Fruit fly (Drosophila melanogaster) whole organism, embryonic: ENCODE results near the gene TotX.
A peak's percentile ranks its signal among the peaks of the same experiment; 100 is the strongest.

Experiments used
- ATbp ChIP-seq: fragments of 200-800 bp; sonication (Bioruptor generic); optimal IDR thresholded peaks from 2 replicates; lab custom pipeline; 2017; ENCODE audit warnings: missing biosample characterization, mild to moderate bottlenecking, missing genetic modification characterization, missing genetic modification reagents
- B-H2 ChIP-seq: fragments of 200-800 bp; sonication (Bioruptor generic); optimal IDR thresholded peaks from 2 replicates; lab custom pipeline; 2018; ENCODE audit warnings: missing biosample characterization, mild to moderate bottlenecking, missing genetic modification characterization
- CG10543 ChIP-seq: fragments of 200-800 bp; sonication (Bioruptor generic); optimal IDR thresholded peaks from 3 replicates; lab custom pipeline; 2017; ENCODE audit warnings: missing biosample characterization, mild to moderate bottlenecking, missing genetic modification characterization, moderate library complexity
- CG11456 ChIP-seq: fragments of 200-800 bp; sonication (Bioruptor generic); IDR thresholded peaks from 3 replicates; pipeline ENCODE4 v1.3.6; 2022; ENCODE audit warnings: missing biosample characterization, missing genetic modification characterization
- CG11504 ChIP-seq: fragments of 200-800 bp; sonication (Bioruptor generic); optimal IDR thresholded peaks from 3 replicates; lab custom pipeline; 2019; ENCODE audit warnings: missing biosample characterization, mild to moderate bottlenecking, missing genetic modification characterization, moderate library complexity
- CG12104 ChIP-seq: fragments of 200-800 bp; sonication (Bioruptor generic); optimal IDR thresholded peaks from 3 replicates; lab custom pipeline; 2016; ENCODE audit warnings: missing biosample characterization, missing genetic modification characterization
- CG13894 ChIP-seq: fragments of 200-800 bp; sonication (Bioruptor generic); optimal IDR thresholded peaks from 3 replicates; lab custom pipeline; 2018; ENCODE audit warnings: missing biosample characterization, mild to moderate bottlenecking, missing genetic modification characterization, moderate library complexity
- CG14014 ChIP-seq: fragments of 200-800 bp; sonication (Bioruptor generic); IDR thresholded peaks from 2 replicates; pipeline ENCODE4 v1.3.6; 2022; ENCODE audit warnings: missing biosample characterization, missing genetic modification characterization
- CG14710 ChIP-seq: fragments of 200-800 bp; sonication (Bioruptor generic); optimal IDR thresholded peaks from 3 replicates; lab custom pipeline; 2019; ENCODE audit warnings: missing biosample characterization, mild to moderate bottlenecking, missing genetic modification characterization, moderate library complexity
- CG15479 ChIP-seq: fragments of 200-800 bp; sonication (Bioruptor generic); optimal IDR thresholded peaks from 3 replicates; lab custom pipeline; 2019; ENCODE audit warnings: missing biosample characterization, mild to moderate bottlenecking, missing genetic modification characterization, moderate library complexity
- CG1647 ChIP-seq: fragments of 200-800 bp; sonication (Bioruptor generic); optimal IDR thresholded peaks from 3 replicates; lab custom pipeline; 2016; ENCODE audit warnings: missing biosample characterization, missing genetic modification characterization
- CG16779 ChIP-seq: fragments of 200-800 bp; sonication (Bioruptor generic); IDR thresholded peaks from 2 replicates; pipeline ENCODE4 v1.3.6; 2022; ENCODE audit warnings: missing biosample characterization, missing genetic modification characterization
- CG16815 ChIP-seq: fragments of 200-800 bp; sonication (Bioruptor generic); optimal IDR thresholded peaks from 3 replicates; lab custom pipeline; 2017; ENCODE audit warnings: missing biosample characterization, mild to moderate bottlenecking, missing genetic modification characterization
- CG17186 ChIP-seq: fragments of 200-800 bp; sonication (Bioruptor generic); optimal IDR thresholded peaks from 3 replicates; lab custom pipeline; 2017; ENCODE audit warnings: missing biosample characterization, missing genetic modification reagents, missing genetic modification characterization
- CG17912 ChIP-seq: fragments of 200-800 bp; sonication (Bioruptor generic); optimal IDR thresholded peaks from 2 replicates; lab custom pipeline; 2018; ENCODE audit warnings: missing biosample characterization, mild to moderate bottlenecking, missing genetic modification characterization
- CG2199 ChIP-seq: fragments of 200-800 bp; sonication (Bioruptor generic); IDR thresholded peaks from 3 replicates; pipeline ENCODE4 v1.3.6; 2022; ENCODE audit warnings: missing biosample characterization, missing genetic modification characterization
- CG32532 ChIP-seq: fragments of 200-800 bp; sonication (Bioruptor generic); IDR thresholded peaks from 2 replicates; pipeline ENCODE4 v1.3.6; 2022; ENCODE audit warnings: missing biosample characterization, missing genetic modification characterization
- CG4617 ChIP-seq: fragments of 200-800 bp; sonication (Bioruptor generic); optimal IDR thresholded peaks from 3 replicates; lab custom pipeline; 2016; ENCODE audit warnings: missing biosample characterization, missing genetic modification characterization, borderline replicate concordance
- CG5245 ChIP-seq: fragments of 200-800 bp; sonication (Bioruptor generic); optimal IDR thresholded peaks from 3 replicates; lab custom pipeline; 2016; ENCODE audit warnings: missing biosample characterization, missing genetic modification characterization
- CG7271 ChIP-seq: fragments of 200-800 bp; sonication (Bioruptor generic); optimal IDR thresholded peaks from 2 replicates; lab custom pipeline; 2018; ENCODE audit warnings: missing biosample characterization, mild to moderate bottlenecking, missing genetic modification characterization, moderate library complexity
- CG8944 ChIP-seq: fragments of 200-800 bp; sonication (Bioruptor generic); optimal IDR thresholded peaks from 3 replicates; lab custom pipeline; 2016; ENCODE audit warnings: missing biosample characterization, missing genetic modification characterization
- Dll ChIP-seq: fragments of 200-800 bp; sonication (Bioruptor generic); IDR thresholded peaks from 4 replicates; pipeline ENCODE4 v1.3.6; 2022; ENCODE audit warnings: missing biosample characterization, missing genetic modification characterization; ENCODE audit not compliant: partially characterized antibody
- Elba2 ChIP-seq: fragments of 200-800 bp; sonication (Bioruptor generic); optimal IDR thresholded peaks from 3 replicates; lab custom pipeline; 2016; ENCODE audit warnings: missing biosample characterization, missing genetic modification characterization
- Fer1 ChIP-seq: fragments of 200-800 bp; sonication (Bioruptor generic); optimal IDR thresholded peaks from 2 replicates; lab custom pipeline; 2017; ENCODE audit warnings: missing biosample characterization, mild to moderate bottlenecking, missing genetic modification characterization
- Gsc ChIP-seq: fragments of 200-800 bp; sonication (Bioruptor generic); IDR thresholded peaks from 2 replicates; pipeline ENCODE4 v1.3.6; 2022; ENCODE audit warnings: missing biosample characterization, missing genetic modification characterization
- HLHmδ ChIP-seq: fragments of 200-800 bp; sonication (Bioruptor generic); optimal IDR thresholded peaks from 2 replicates; lab custom pipeline; 2018; ENCODE audit warnings: missing biosample characterization, mild to moderate bottlenecking, missing genetic modification characterization, moderate library complexity
- Hr78 ChIP-seq, 2 experiments: fragments of 200-800 bp in 1 of 2; fragments of >200 bp in 1 of 2; sonication (Bioruptor generic) in 1 of 2; optimal IDR thresholded peaks; 2 replicates each; lab custom pipeline; 2017 to 2019; ENCODE audit warnings: missing biosample characterization in 2 of 2, missing genetic modification characterization in 2 of 2, mild to moderate bottlenecking in 1 of 2, moderate library complexity in 1 of 2
- NC2α ChIP-seq: fragments of 200-800 bp; sonication (Bioruptor generic); optimal IDR thresholded peaks from 2 replicates; lab custom pipeline; 2016; ENCODE audit warnings: missing biosample characterization, missing genetic modification characterization
- NK7.1 ChIP-seq: fragments of 200-800 bp; sonication (Bioruptor generic); optimal IDR thresholded peaks from 3 replicates; lab custom pipeline; 2016; ENCODE audit warnings: missing biosample characterization, missing genetic modification characterization
- Nf-YB ChIP-seq: fragments of 200-800 bp; sonication (Bioruptor generic); optimal IDR thresholded peaks from 3 replicates; lab custom pipeline; 2019; ENCODE audit warnings: missing biosample characterization, mild to moderate bottlenecking, missing genetic modification characterization, moderate library complexity
- Ptx1 ChIP-seq: fragments of 200-800 bp; sonication (Bioruptor generic); IDR thresholded peaks from 2 replicates; pipeline ENCODE4 v1.3.6; 2022; ENCODE audit warnings: missing biosample characterization, missing genetic modification characterization
- Rx ChIP-seq: fragments of 200-800 bp; sonication (Bioruptor generic); IDR thresholded peaks from 2 replicates; pipeline ENCODE4 v1.3.6; 2022; ENCODE audit warnings: missing biosample characterization, missing genetic modification characterization
- Side ChIP-seq: fragments of 200-800 bp; sonication (Bioruptor generic); optimal IDR thresholded peaks from 2 replicates; lab custom pipeline; 2016; ENCODE audit warnings: missing biosample characterization, missing genetic modification characterization
- Xrp1 ChIP-seq: fragments of 200-800 bp; sonication (Bioruptor generic); IDR thresholded peaks from 2 replicates; pipeline ENCODE4 v1.3.6; 2022; ENCODE audit warnings: missing biosample characterization, missing genetic modification characterization
- ac ChIP-seq: fragments of 200-800 bp; sonication (Bioruptor generic); optimal IDR thresholded peaks from 3 replicates; lab custom pipeline; 2017; ENCODE audit warnings: missing biosample characterization, mild to moderate bottlenecking, missing genetic modification characterization
- al ChIP-seq: fragments of 200-800 bp; sonication (Bioruptor generic); IDR thresholded peaks from 2 replicates; pipeline ENCODE4 v1.3.6; 2022; ENCODE audit warnings: missing biosample characterization, missing genetic modification characterization
- bowl ChIP-seq: fragments of 200-800 bp; sonication (Bioruptor generic); IDR thresholded peaks from 2 replicates; pipeline ENCODE4 v1.3.6; 2022; ENCODE audit warnings: missing biosample characterization, missing genetic modification characterization
- btn ChIP-seq: fragments of 200-800 bp; sonication (Bioruptor generic); optimal IDR thresholded peaks from 2 replicates; lab custom pipeline; 2016; ENCODE audit warnings: missing biosample characterization, missing genetic modification characterization
- chinmo ChIP-seq: fragments of 200-800 bp; sonication (Bioruptor generic); IDR thresholded peaks from 4 replicates; pipeline ENCODE4 v1.3.6; 2022; ENCODE audit warnings: missing biosample characterization, missing genetic modification characterization; ENCODE audit not compliant: partially characterized antibody
- ci ChIP-seq: fragments of 200-800 bp; sonication (Bioruptor generic); IDR thresholded peaks from 3 replicates; pipeline ENCODE4 v1.3.6; 2022; ENCODE audit warnings: missing biosample characterization, missing genetic modification characterization
- dan ChIP-seq: fragments of 200-800 bp; sonication (Bioruptor generic); IDR thresholded peaks from 2 replicates; pipeline ENCODE4 v1.3.6; 2022; ENCODE audit warnings: missing biosample characterization, missing genetic modification characterization
- dpn ChIP-seq, 2 experiments: fragments of 200-800 bp; sonication (Bioruptor generic); optimal IDR thresholded peaks; 3 replicates each; lab custom pipeline; 2016; ENCODE audit warnings: missing biosample characterization in 2 of 2, missing genetic modification characterization in 2 of 2
- exex ChIP-seq: fragments of 200-800 bp; sonication (Bioruptor generic); optimal IDR thresholded peaks from 4 replicates; lab custom pipeline; 2018; ENCODE audit warnings: missing biosample characterization, mild to moderate bottlenecking, missing genetic modification characterization, moderate library complexity
- kah ChIP-seq: fragments of 200-800 bp; sonication (Bioruptor generic); optimal IDR thresholded peaks from 2 replicates; lab custom pipeline; 2018; ENCODE audit warnings: missing biosample characterization, mild to moderate bottlenecking, missing genetic modification characterization
- salm ChIP-seq: fragments of 200-800 bp; sonication (Bioruptor generic); optimal IDR thresholded peaks from 2 replicates; lab custom pipeline; 2018; ENCODE audit warnings: missing biosample characterization, mild to moderate bottlenecking, missing genetic modification characterization
- scrt ChIP-seq: fragments of 200-800 bp; sonication (Bioruptor generic); optimal IDR thresholded peaks from 2 replicates; lab custom pipeline; 2018; ENCODE audit warnings: missing biosample characterization, mild to moderate bottlenecking, missing genetic modification characterization, moderate library complexity
- tll ChIP-seq, 2 experiments: fragments of 200-800 bp in 1 of 2; fragments of >200 bp in 1 of 2; sonication (Bioruptor generic) in 1 of 2; optimal IDR thresholded peaks; 2 replicates each; lab custom pipeline; 2017 to 2019; ENCODE audit warnings: missing biosample characterization in 2 of 2, missing genetic modification characterization in 2 of 2, mild to moderate bottlenecking in 1 of 2, moderate library complexity in 1 of 2
- trem ChIP-seq: fragments of 200-800 bp; optimal IDR thresholded peaks from 3 replicates; lab custom pipeline; 2019; ENCODE audit warnings: missing biosample characterization, mild to moderate bottlenecking, missing genetic modification characterization, moderate library complexity

Gene TotX

dm6 chr3R:20949749-20950676 lies 44.7 kb upstream of the TotX start (continued):
- TF ChIP-seq Rx (GFP tag; lab: Robert Waterston, UW) (no peak), CG14014 (GFP tag; lab: Robert Waterston, UW) (no peak), B-H2 (GFP tag; lab: Kevin White, UChicago) (no peak), NC2α (GFP tag; lab: Kevin White, UChicago) (no peak), btn (GFP tag; lab: Kevin White, UChicago) (no peak), NK7.1 (GFP tag; lab: Kevin White, UChicago) (no peak), tll (GFP tag; optimal IDR thresholded peaks at IDR 0.05; lab: Kevin White, UChicago) (no peak), Gsc (GFP tag; lab: Robert Waterston, UW) (no peak), CG14710 (tag; lab: Kevin White, UChicago) (peak; percentile 8), CG11504 (tag; lab: Kevin White, UChicago) (peak; percentile 67), HLHmδ (GFP tag; lab: Kevin White, UChicago) (no peak), exex (tag; lab: Kevin White, UChicago) (no peak), CG4617 (GFP tag; lab: Kevin White, UChicago) (no peak), chinmo (GFP tag; lab: Robert Waterston, UW) (no peak), ATbp (GFP tag; lab: Kevin White, UChicago) (peak; percentile 25), CG15479 (GFP tag; lab: Kevin White, UChicago) (no peak), Dll (GFP tag; lab: Robert Waterston, UW) (no peak), CG2199 (GFP tag; lab: Robert Waterston, UW) (no peak; the same call in 2 of the 3 replicates), Fer1 (peak; percentile 51), Ptx1 (GFP tag; lab: Robert Waterston, UW) (no peak), CG11456 (GFP tag; lab: Robert Waterston, UW) (0 out of 3 replicates have a peak, but pooled peaks have one; percentile 18), al (GFP tag; lab: Robert Waterston, UW) (no peak), CG13894 (tag; lab: Kevin White, UChicago) (peak; percentile 68), trem (no peak), CG12104 (GFP tag; lab: Kevin White, UChicago) (no peak), Xrp1 (0 out of 2 replicates have a peak, but pooled peaks have one; percentile 12), salm (no peak), CG1647 (GFP tag; lab: Kevin White, UChicago) (no peak), Hr78 (GFP tag; optimal IDR thresholded peaks at IDR 0.05; lab: Kevin White, UChicago) (peak in 1 of 2 experiments; percentile 74), bowl (GFP tag; lab: Robert Waterston, UW) (no peak), CG17912 (no peak), CG16815 (GFP tag; lab: Kevin White, UChicago) (no peak), CG5245 (GFP tag; lab: Kevin White, UChicago) (no peak), scrt (GFP tag; lab: Kevin White, UChicago) (no peak), CG10543 (GFP tag; lab: Kevin White, UChicago) (peak; percentile 6), dpn (GFP tag; optimal IDR thresholded peaks at IDR 0.05; lab: Kevin White, UChicago) (no peak), CG7271 (tag; lab: Kevin White, UChicago) (no peak), Nf-YB (GFP tag; lab: Kevin White, UChicago) (no peak), CG17186 (no peak), Elba2 (GFP tag; lab: Kevin White, UChicago) (no peak), CG16779 (GFP tag; lab: Robert Waterston, UW) (no peak), ac (GFP tag; lab: Kevin White, UChicago) (no peak), kah (GFP tag; lab: Kevin White, UChicago) (no peak), CG8944 (GFP tag; lab: Kevin White, UChicago) (no peak), dan (no peak), ci (GFP tag; lab: Robert Waterston, UW) (peak; percentile 41; the same call in 2 of the 3 replicates), Side (GFP tag; lab: Kevin White, UChicago) (no peak), CG32532 (GFP tag; lab: Robert Waterston, UW) (no peak)
